Fruit fly (Drosophila melanogaster) whole organism, embryonic: ENCODE results near the gene gdl.

Experiments
- ATbp ChIP-seq: fragments of 200-800 bp; sonication (Bioruptor generic); optimal IDR thresholded peaks from 2 replicates; lab custom pipeline; 2017; ENCODE audit warnings: missing biosample characterization, mild to moderate bottlenecking, missing genetic modification characterization, missing genetic modification reagents
- Blimp-1 ChIP-seq: fragments of 200-800 bp; sonication (Bioruptor generic); optimal IDR thresholded peaks from 3 replicates; lab custom pipeline; 2018; ENCODE audit warnings: missing biosample characterization, missing genetic modification characterization, mild to moderate bottlenecking, moderate library complexity, missing genetic modification reagents
- CG10147 ChIP-seq: fragments of 200-800 bp; sonication (Bioruptor generic); optimal IDR thresholded peaks from 2 replicates; lab custom pipeline; 2019; ENCODE audit warnings: missing biosample characterization, mild to moderate bottlenecking, missing genetic modification characterization, moderate library complexity
- CG1233 ChIP-seq: fragments of 200-800 bp; sonication (Bioruptor generic); optimal IDR thresholded peaks from 4 replicates; lab custom pipeline; 2018; ENCODE audit warnings: missing biosample characterization, mild to moderate bottlenecking, missing genetic modification characterization
- CG14050 ChIP-seq: fragments of 200-800 bp; sonication (Bioruptor generic); IDR thresholded peaks from 3 replicates; pipeline ENCODE4 v1.3.6; 2022; ENCODE audit warnings: missing biosample characterization, missing genetic modification characterization
- CG14441 ChIP-seq: fragments of 200-800 bp; sonication (Bioruptor generic); IDR thresholded peaks from 2 replicates; pipeline ENCODE4 v1.3.6; 2022; ENCODE audit warnings: missing biosample characterization, missing genetic modification characterization
- CG14710 ChIP-seq: fragments of 200-800 bp; sonication (Bioruptor generic); optimal IDR thresholded peaks from 3 replicates; lab custom pipeline; 2019; ENCODE audit warnings: missing biosample characterization, mild to moderate bottlenecking, missing genetic modification characterization, moderate library complexity
- CG15601 ChIP-seq: fragments of 200-800 bp; sonication (Bioruptor generic); optimal IDR thresholded peaks from 3 replicates; lab custom pipeline; 2019; ENCODE audit warnings: missing biosample characterization, mild to moderate bottlenecking, missing genetic modification characterization, moderate library complexity
- CG17328 ChIP-seq: fragments of 200-800 bp; sonication (Bioruptor generic); IDR thresholded peaks from 2 replicates; pipeline ENCODE4 v1.3.6; 2022; ENCODE audit warnings: missing biosample characterization, missing genetic modification characterization
- CG2678 ChIP-seq: fragments of 200-800 bp; sonication (Bioruptor generic); optimal IDR thresholded peaks from 3 replicates; lab custom pipeline; 2019; ENCODE audit warnings: missing biosample characterization, mild to moderate bottlenecking, missing genetic modification characterization, moderate library complexity
- CG4617 ChIP-seq: fragments of 200-800 bp; sonication (Bioruptor generic); optimal IDR thresholded peaks from 3 replicates; lab custom pipeline; 2016; ENCODE audit warnings: missing biosample characterization, missing genetic modification characterization, borderline replicate concordance
- CG4820 ChIP-seq: fragments of 200-800 bp; sonication (Bioruptor generic); optimal IDR thresholded peaks from 3 replicates; lab custom pipeline; 2016; ENCODE audit warnings: missing biosample characterization, missing genetic modification characterization
- CG8359 ChIP-seq: fragments of 200-800 bp; sonication (Bioruptor generic); optimal IDR thresholded peaks from 2 replicates; lab custom pipeline; 2017; ENCODE audit warnings: missing biosample characterization, mild to moderate bottlenecking, missing genetic modification characterization, borderline replicate concordance
- CG8765 ChIP-seq: fragments of 200-800 bp; sonication (Bioruptor generic); IDR thresholded peaks from 2 replicates; pipeline ENCODE4 v1.3.6; 2022; ENCODE audit warnings: missing biosample characterization, missing genetic modification characterization
- CG8924 ChIP-seq: fragments of 200-800 bp; optimal IDR thresholded peaks from 3 replicates; lab custom pipeline; 2019; ENCODE audit warnings: missing biosample characterization, mild to moderate bottlenecking, missing genetic modification characterization, moderate library complexity
- CG9817 ChIP-seq: fragments of 200-800 bp; sonication (Bioruptor generic); optimal IDR thresholded peaks from 2 replicates; lab custom pipeline; 2018; ENCODE audit warnings: missing biosample characterization, mild to moderate bottlenecking, missing genetic modification characterization, moderate library complexity
- CG9876 ChIP-seq: fragments of 200-800 bp; sonication (Bioruptor generic); optimal IDR thresholded peaks from 2 replicates; lab custom pipeline; 2016; ENCODE audit warnings: missing biosample characterization, missing genetic modification characterization
- Chrac-16 ChIP-seq: fragments of 200-800 bp; sonication (Bioruptor generic); optimal IDR thresholded peaks from 3 replicates; lab custom pipeline; 2016; ENCODE audit warnings: missing biosample characterization, missing genetic modification characterization
- D ChIP-seq, 2 experiments: fragments of 200-800 bp in 1 of 2; fragments of >200 bp in 1 of 2; sonication (Bioruptor generic) in 1 of 2; optimal IDR thresholded peaks; 2 replicates in 1 of 2; 3 replicates in 1 of 2; lab custom pipeline; 2017; ENCODE audit warnings: mild to moderate bottlenecking in 1 of 2, missing biosample characterization in 1 of 2, missing genetic modification characterization in 1 of 2, missing genetic modification reagents in 1 of 2
- D19A ChIP-seq: fragments of 200-800 bp; optimal IDR thresholded peaks from 3 replicates; lab custom pipeline; 2019; ENCODE audit warnings: missing biosample characterization, mild to moderate bottlenecking, missing genetic modification characterization, moderate library complexity
- Dll ChIP-seq: fragments of 200-800 bp; sonication (Bioruptor generic); IDR thresholded peaks from 4 replicates; pipeline ENCODE4 v1.3.6; 2022; ENCODE audit warnings: missing biosample characterization, missing genetic modification characterization; ENCODE audit not compliant: partially characterized antibody
- Ets65A ChIP-seq: fragments of 200-800 bp; sonication (Bioruptor generic); peaks from one replicate; lab custom pipeline; 2016; ENCODE audit warnings: missing biosample characterization, missing genetic modification characterization
- HLH4C ChIP-seq: fragments of 200-800 bp; sonication (Bioruptor generic); IDR thresholded peaks from 3 replicates; pipeline ENCODE4 v1.3.6; 2022; ENCODE audit warnings: missing biosample characterization, missing genetic modification characterization; ENCODE audit not compliant: partially characterized antibody
- Max ChIP-seq: fragments of 200-800 bp; sonication (Bioruptor generic); optimal IDR thresholded peaks from 2 replicates; lab custom pipeline; 2016; ENCODE audit warnings: missing biosample characterization, mild to moderate bottlenecking, missing genetic modification characterization
- Oli ChIP-seq: fragments of 200-800 bp; sonication (Bioruptor generic); optimal IDR thresholded peaks from 2 replicates; lab custom pipeline; 2018; ENCODE audit warnings: missing biosample characterization, mild to moderate bottlenecking, missing genetic modification characterization, moderate library complexity
- Sox100B ChIP-seq: fragments of 200-800 bp; sonication (Bioruptor generic); optimal IDR thresholded peaks from 3 replicates; lab custom pipeline; 2018; ENCODE audit warnings: missing biosample characterization, mild to moderate bottlenecking, missing genetic modification characterization
- Usf ChIP-seq: fragments of 200-800 bp; sonication (Bioruptor generic); optimal IDR thresholded peaks from 2 replicates; lab custom pipeline; 2017; ENCODE audit warnings: missing genotype, missing biosample characterization, missing genetic modification characterization
- Xrp1 ChIP-seq: fragments of 200-800 bp; sonication (Bioruptor generic); IDR thresholded peaks from 2 replicates; pipeline ENCODE4 v1.3.6; 2022; ENCODE audit warnings: missing biosample characterization, missing genetic modification characterization
- ap ChIP-seq: fragments of 200-800 bp; sonication (Bioruptor generic); IDR thresholded peaks from 2 replicates; pipeline ENCODE4 v1.3.6; 2022; ENCODE audit warnings: missing biosample characterization, missing genetic modification characterization
- ase ChIP-seq: fragments of 200-800 bp; sonication (Bioruptor generic); IDR thresholded peaks from 3 replicates; pipeline ENCODE4 v1.3.6; 2022; ENCODE audit warnings: missing biosample characterization, missing genetic modification characterization
- bigmax ChIP-seq: fragments of 200-800 bp; sonication (Bioruptor generic); optimal IDR thresholded peaks from 2 replicates; lab custom pipeline; 2018; ENCODE audit warnings: missing biosample characterization, mild to moderate bottlenecking, missing genetic modification characterization
- bsh ChIP-seq, 2 experiments: fragments of 200-800 bp; sonication (Bioruptor generic); optimal IDR thresholded peaks; 2 replicates each; lab custom pipeline; 2017 to 2018; ENCODE audit warnings: mild to moderate bottlenecking in 2 of 2, missing biosample characterization in 2 of 2, missing genetic modification characterization in 2 of 2, moderate library complexity in 1 of 2
- cg ChIP-seq: fragments of 200-800 bp; sonication (Bioruptor generic); optimal IDR thresholded peaks from 3 replicates; lab custom pipeline; 2019; ENCODE audit warnings: missing biosample characterization, mild to moderate bottlenecking, missing genetic modification characterization, moderate library complexity
- corto ChIP-seq: fragments of 200-800 bp; sonication (Bioruptor generic); optimal IDR thresholded peaks from 2 replicates; lab custom pipeline; 2016; ENCODE audit warnings: missing biosample characterization, mild to moderate bottlenecking, missing genetic modification characterization, moderate library complexity
- grau ChIP-seq: fragments of 200-800 bp; optimal IDR thresholded peaks from 3 replicates; lab custom pipeline; 2019; ENCODE audit warnings: missing biosample characterization, mild to moderate bottlenecking, missing genetic modification characterization, moderate library complexity
- kah ChIP-seq: fragments of 200-800 bp; sonication (Bioruptor generic); optimal IDR thresholded peaks from 2 replicates; lab custom pipeline; 2018; ENCODE audit warnings: missing biosample characterization, mild to moderate bottlenecking, missing genetic modification characterization
- lmd ChIP-seq: fragments of 200-800 bp; sonication (Bioruptor generic); IDR thresholded peaks from 2 replicates; pipeline ENCODE4 v1.3.6; 2022; ENCODE audit warnings: missing biosample characterization, missing genetic modification characterization
- org-1 ChIP-seq: fragments of 200-800 bp; sonication (Bioruptor generic); optimal IDR thresholded peaks from 2 replicates; lab custom pipeline; 2017; ENCODE audit warnings: missing biosample characterization, missing genetic modification characterization
- sens-2 ChIP-seq: fragments of 200-800 bp; sonication (Bioruptor generic); IDR thresholded peaks from 2 replicates; pipeline ENCODE4 v1.3.6; 2022; ENCODE audit warnings: missing biosample characterization, missing genetic modification characterization
- sima ChIP-seq: fragments of 200-800 bp; sonication (Bioruptor generic); optimal IDR thresholded peaks from 2 replicates; lab custom pipeline; 2016; ENCODE audit warnings: missing biosample characterization, missing genetic modification characterization
- slbo ChIP-seq: fragments of 200-800 bp; sonication (Bioruptor generic); IDR thresholded peaks from 2 replicates; pipeline ENCODE4 v1.3.6; 2022; ENCODE audit warnings: missing biosample characterization, missing genetic modification characterization

The gdl gene

DNA sequence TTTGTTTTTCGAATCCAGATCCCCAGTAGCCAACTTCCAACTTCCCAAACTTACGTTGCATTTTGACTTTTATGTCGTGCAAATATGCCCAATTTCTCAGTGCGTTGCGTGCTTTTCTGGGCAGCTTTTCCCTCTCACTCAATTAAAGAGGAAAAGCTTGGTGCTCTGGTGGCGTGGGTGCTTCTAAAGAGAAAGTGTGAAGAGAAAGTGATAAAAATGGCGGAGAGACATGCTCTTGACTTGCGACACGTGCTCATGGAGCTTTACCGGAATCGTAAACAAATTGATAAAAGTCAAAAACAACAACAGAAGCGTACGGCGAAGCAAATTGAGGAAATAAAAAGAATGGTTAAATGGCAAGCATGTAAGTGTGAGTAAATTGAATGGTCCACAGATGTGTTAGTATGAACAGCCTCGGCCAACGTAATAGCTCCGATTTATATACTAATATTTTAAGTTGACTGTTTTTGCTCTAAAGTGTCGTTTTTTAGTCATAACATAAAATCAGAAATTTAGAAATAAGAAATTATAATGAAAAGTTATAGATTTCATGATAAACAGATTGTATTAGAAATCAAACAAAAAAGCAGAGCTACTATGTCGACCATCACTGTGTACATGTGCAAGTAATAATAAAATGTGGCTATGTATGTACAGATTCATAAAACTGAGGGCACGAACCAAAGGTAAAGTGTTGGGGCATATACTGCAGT lies 15.2 kb upstream of the gdl start (continued):
- peak; percentile 37 for TF ChIP-seq Blimp-1 (GFP tag; lab: Kevin White, UChicago)
- no peak for TF ChIP-seq CG9817 (tag; lab: Kevin White, UChicago)
- TF ChIP-seq Usf (GFP tag; lab: Kevin White, UChicago) = no peak
- TF ChIP-seq Ets65A = peak; percentile 30
- no peak for TF ChIP-seq CG4617 (GFP tag; lab: Kevin White, UChicago)
- TF ChIP-seq CG4820 = peak; percentile 50
- TF ChIP-seq sens-2 (GFP tag; lab: Robert Waterston, UW) = no peak
- peak; percentile 33 for TF ChIP-seq D19A (tag; lab: Kevin White, UChicago)
- peak; percentile 65 for TF ChIP-seq Sox100B
- TF ChIP-seq CG8924 (tag; lab: Kevin White, UChicago) = peak; percentile 35
- TF ChIP-seq HLH4C (GFP tag; lab: Robert Waterston, UW) = no peak
- TF ChIP-seq CG14441 (GFP tag; lab: Robert Waterston, UW) = peak; percentile 29; the same call in 1 of the 2 replicates
- no peak for TF ChIP-seq CG8765 (GFP tag; lab: Robert Waterston, UW)
- no peak for TF ChIP-seq slbo (GFP tag; lab: Robert Waterston, UW)
- peak; percentile 41 for TF ChIP-seq cg (GFP tag; lab: Kevin White, UChicago)
- peak; percentile 40 for TF ChIP-seq ATbp (GFP tag; lab: Kevin White, UChicago)
- TF ChIP-seq CG2678 = peak; percentile 43
- no peak for TF ChIP-seq org-1
- TF ChIP-seq Oli (tag; lab: Kevin White, UChicago) = peak; percentile 35
- TF ChIP-seq CG14710 (tag; lab: Kevin White, UChicago) = no peak
- no peak for TF ChIP-seq Dll (GFP tag; lab: Robert Waterston, UW)
- peak; percentile 3 for TF ChIP-seq kah
- no peak for TF ChIP-seq sima (GFP tag; lab: Kevin White, UChicago)
- TF ChIP-seq CG8359 = peak; percentile 13
- peak; percentile 55 for TF ChIP-seq CG17328 (GFP tag; lab: Robert Waterston, UW)
- TF ChIP-seq CG10147 = peak; percentile 15
- TF ChIP-seq Max (GFP tag; lab: Kevin White, UChicago) = peak; percentile 32
- 0 out of 2 replicates have a peak, but pooled peaks have one; percentile 37 for TF ChIP-seq ap (GFP tag; lab: Robert Waterston, UW)
- peak in 1 of 2 experiments; percentile 1 for TF ChIP-seq bsh (GFP tag; optimal IDR thresholded peaks at IDR 0.05; lab: Kevin White, UChicago)
- TF ChIP-seq Chrac-16 = no peak
- no peak for TF ChIP-seq D (optimal IDR thresholded peaks at IDR 0.05; lab: Kevin White, UChicago)
- peak; percentile 33 for TF ChIP-seq D (GFP tag; optimal IDR thresholded peaks at IDR 0.05; lab: Kevin White, UChicago)
- TF ChIP-seq CG14050 (GFP tag; lab: Robert Waterston, UW) = no peak
- peak; percentile 30 for TF ChIP-seq grau (tag; lab: Kevin White, UChicago)
- peak; percentile 15 for TF ChIP-seq CG15601
- no peak for TF ChIP-seq CG9876 (GFP tag; lab: Kevin White, UChicago)
- TF ChIP-seq corto (GFP tag; lab: Kevin White, UChicago) = no peak
- no peak; the same call in 2 of the 3 replicates for TF ChIP-seq ase
- TF ChIP-seq lmd (GFP tag; lab: Robert Waterston, UW) = peak; percentile 41; the same call in 1 of the 2 replicates
- no peak for TF ChIP-seq bigmax (GFP tag; lab: Kevin White, UChicago)
- TF ChIP-seq CG1233 (GFP tag; lab: Kevin White, UChicago) = no peak
- 0 out of 2 replicates have a peak, but pooled peaks have one; percentile 11 for TF ChIP-seq Xrp1 (GFP tag; lab: Robert Waterston, UW)
